Worm (Caenorhabditis elegans): ENCODE data around the gene twk-21.

DNA sequence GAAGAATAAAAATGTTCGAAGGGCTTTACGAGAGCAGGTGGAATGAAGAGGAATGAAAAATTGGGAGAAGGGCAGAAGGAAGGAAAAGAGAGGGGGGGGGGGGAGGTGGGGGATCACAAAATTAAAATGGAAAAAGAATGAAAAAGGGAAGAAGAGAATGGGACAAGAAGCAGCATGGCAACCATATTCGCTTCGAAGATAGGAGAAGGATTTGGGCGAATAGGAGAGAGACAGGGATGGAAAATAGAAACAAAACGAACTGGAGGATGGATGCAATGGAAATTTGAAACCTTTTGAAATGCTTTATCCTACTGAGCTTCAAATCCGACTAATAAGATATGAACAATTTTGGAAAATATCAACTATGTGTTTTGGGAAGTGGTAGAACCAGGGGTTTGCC is 49.0 kb upstream of the twk-21 start, which contains the start of gene W10G6.6:
- TF ChIP-seq C38D4.7 (GFP tag; optimal IDR thresholded peaks at IDR 0.05) (no peak), ahr-1 (tag; optimal IDR thresholded peaks at IDR 0.05) (no peak), nhr-11 (tag; optimal IDR thresholded peaks at IDR 0.05) (no peak), ceh-34 (tag; optimal IDR thresholded peaks at IDR 0.05) (no peak), unc-86 (tag; optimal IDR thresholded peaks at IDR 0.05) (no peak)
